Worm (Caenorhabditis elegans): Measurements from ENCODE around the gene C08F1.6.
"Not testable (repeated sequence)": the region's sequence is repeated elsewhere in the genome, so short reads cannot be mapped to it uniquely, and the experiment has no call there.

DNA sequence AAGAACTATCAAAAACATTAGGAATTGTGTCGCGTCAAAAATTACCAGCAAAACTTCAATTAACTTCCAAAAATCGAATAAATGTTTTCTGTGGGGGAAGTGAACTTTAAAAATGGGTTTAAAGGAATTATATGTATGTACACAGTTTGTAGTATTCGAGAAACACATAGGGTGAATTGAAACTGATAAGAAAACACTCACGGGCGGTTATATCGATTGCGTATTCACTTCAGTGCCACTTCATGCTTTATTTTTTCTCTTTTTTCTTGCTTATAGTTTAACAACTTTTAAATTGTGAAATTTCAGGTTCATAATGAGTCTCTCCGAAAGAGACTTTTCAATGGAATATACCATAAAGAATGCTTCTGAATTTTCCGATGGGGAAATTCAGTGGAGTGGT is 12.8 kb downstream of the C08F1.6 start, which contains the start of gene F36H5.14:
- TF ChIP-seq nhr-28 (tag; optimal IDR thresholded peaks at IDR 0.05); aha-1 (tag; optimal IDR thresholded peaks at IDR 0.05); tlp-1 (tag; optimal IDR thresholded peaks at IDR 0.05); blmp-1 (tag; optimal IDR thresholded peaks at IDR 0.05); skn-1 (tag; optimal IDR thresholded peaks at IDR 0.05); ceh-82 (tag; optimal IDR thresholded peaks at IDR 0.05); lir-3 (tag; optimal IDR thresholded peaks at IDR 0.05; ENCODE audit: poor library complexity); ces-1 (GFP tag; optimal IDR thresholded peaks at IDR 0.05); unc-62 (GFP tag; optimal IDR thresholded peaks at IDR 0.05): not testable (repeated sequence)

Measured in whole organism, L1 larva.